Fruit fly (Drosophila melanogaster): ENCODE measurements around the gene kairos.

DNA sequence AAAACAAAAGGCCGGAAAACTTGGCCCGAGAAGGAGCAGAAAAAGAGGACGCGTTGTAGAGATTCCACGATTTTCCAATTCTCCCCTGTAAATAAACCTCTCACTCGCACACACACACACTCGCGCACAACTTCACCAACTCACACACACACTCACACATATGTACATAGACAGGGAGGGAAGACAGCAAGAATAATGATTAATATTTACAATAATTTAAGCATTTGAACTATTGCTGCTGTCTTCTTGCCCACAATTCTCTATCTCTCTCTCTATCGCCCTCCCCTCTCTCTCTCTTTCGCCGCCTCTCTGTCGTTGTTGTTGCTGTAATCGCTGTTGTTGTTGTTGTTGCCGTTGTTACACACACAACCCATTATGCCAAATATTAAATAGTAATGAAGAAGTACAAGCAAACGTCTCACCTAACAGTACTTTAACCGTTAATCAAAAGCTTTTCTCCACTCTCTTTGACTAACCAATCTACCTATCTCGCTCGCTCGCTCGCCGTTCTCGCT, 18.5 kb upstream of the kairos start:
- TF ChIP-seq CG8159 (tag; optimal IDR thresholded peaks at IDR 0.05) (no peak), CG8301 (tag; optimal IDR thresholded peaks at IDR 0.05) (no peak), CG34367 (tag; optimal IDR thresholded peaks at IDR 0.05) (no peak), CG14655 (GFP tag; optimal IDR thresholded peaks at IDR 0.05) (no peak), Ets98B (GFP tag; IDR thresholded peaks at IDR 0.05) (no peak), CG9948 (tag; optimal IDR thresholded peaks at IDR 0.05) (no peak), CG12605 (GFP tag; IDR thresholded peaks at IDR 0.05) (no peak)

Measured in whole organism, pupa.